Fruit fly (Drosophila melanogaster) whole organism, embryonic: Measurements from ENCODE around the gene bol.
A peak's percentile ranks its signal among the peaks of the same experiment; 100 is the strongest.

Source experiments
- Bdp1 ChIP-seq: fragments of 200-800 bp; sonication (Bioruptor generic); optimal IDR thresholded peaks from 3 replicates; lab custom pipeline; 2016; ENCODE audit warnings: missing biosample characterization, missing genetic modification characterization
- C15 ChIP-seq: fragments of 200-800 bp; sonication (Bioruptor generic); IDR thresholded peaks from 3 replicates; pipeline ENCODE4 v1.3.6; 2022; ENCODE audit warnings: missing biosample characterization, missing genetic modification characterization
- CG10274 ChIP-seq: fragments of 200-800 bp; sonication (Bioruptor generic); optimal IDR thresholded peaks from 3 replicates; lab custom pipeline; 2017; ENCODE audit warnings: missing biosample characterization, mild to moderate bottlenecking, missing genetic modification characterization
- CG10654 ChIP-seq: fragments of 200-800 bp; sonication (Bioruptor generic); optimal IDR thresholded peaks from 2 replicates; lab custom pipeline; 2016; ENCODE audit warnings: missing biosample characterization, missing genetic modification characterization
- CG13123 ChIP-seq: fragments of 200-800 bp; sonication (Bioruptor generic); optimal IDR thresholded peaks from 2 replicates; lab custom pipeline; 2016; ENCODE audit warnings: missing biosample characterization, missing genetic modification characterization
- CG14050 ChIP-seq: fragments of 200-800 bp; sonication (Bioruptor generic); IDR thresholded peaks from 3 replicates; pipeline ENCODE4 v1.3.6; 2022; ENCODE audit warnings: missing biosample characterization, missing genetic modification characterization
- CG14965 ChIP-seq: fragments of 200-800 bp; sonication (Bioruptor generic); optimal IDR thresholded peaks from 2 replicates; lab custom pipeline; 2016; ENCODE audit warnings: missing biosample characterization, missing genetic modification characterization, borderline replicate concordance
- CG15269 ChIP-seq: fragments of 200-800 bp; sonication (Bioruptor generic); optimal IDR thresholded peaks from 2 replicates; lab custom pipeline; 2018; ENCODE audit warnings: missing biosample characterization, mild to moderate bottlenecking, missing genetic modification characterization, moderate library complexity
- CG1603 ChIP-seq: fragments of 200-800 bp; sonication (Bioruptor generic); optimal IDR thresholded peaks from 2 replicates; lab custom pipeline; 2019; ENCODE audit warnings: missing biosample characterization, mild to moderate bottlenecking, missing genetic modification characterization, moderate library complexity
- CG17359 ChIP-seq: fragments of 200-800 bp; sonication (Bioruptor generic); optimal IDR thresholded peaks from 3 replicates; lab custom pipeline; 2018; ENCODE audit warnings: missing biosample characterization, mild to moderate bottlenecking, missing genetic modification characterization, moderate library complexity
- CG1832 ChIP-seq: fragments of 200-800 bp; sonication (Bioruptor generic); optimal IDR thresholded peaks from 2 replicates; lab custom pipeline; 2017; ENCODE audit warnings: missing biosample characterization, mild to moderate bottlenecking, missing genetic modification characterization, inconsistent platforms
- CG2116 ChIP-seq: fragments of 200-800 bp; sonication (Bioruptor generic); optimal IDR thresholded peaks from 3 replicates; lab custom pipeline; 2018; ENCODE audit warnings: missing biosample characterization, mild to moderate bottlenecking, missing genetic modification characterization
- CG31365 ChIP-seq: fragments of 200-800 bp; sonication (Bioruptor generic); optimal IDR thresholded peaks from 2 replicates; lab custom pipeline; 2018; ENCODE audit warnings: missing biosample characterization, mild to moderate bottlenecking, missing genetic modification characterization
- CG3281 ChIP-seq: fragments of 200-800 bp; sonication (Bioruptor generic); optimal IDR thresholded peaks from 3 replicates; lab custom pipeline; 2017; ENCODE audit warnings: missing biosample characterization, mild to moderate bottlenecking, missing genetic modification characterization
- CG33213 ChIP-seq: fragments of 200-800 bp; sonication (Bioruptor generic); optimal IDR thresholded peaks from 3 replicates; lab custom pipeline; 2016; ENCODE audit warnings: missing biosample characterization, missing genetic modification characterization
- CG34422 ChIP-seq: fragments of 200-800 bp; sonication (Bioruptor generic); IDR thresholded peaks from 3 replicates; pipeline ENCODE4 v1.3.6; 2022; ENCODE audit warnings: missing biosample characterization, missing genetic modification characterization
- CG4360 ChIP-seq: fragments of 200-800 bp; sonication (Bioruptor generic); IDR thresholded peaks from 2 replicates; pipeline ENCODE4 v1.3.6; 2022; ENCODE audit warnings: missing biosample characterization, missing genetic modification characterization
- CG5180 ChIP-seq: fragments of 200-800 bp; sonication (Bioruptor generic); optimal IDR thresholded peaks from 3 replicates; lab custom pipeline; 2017; ENCODE audit warnings: missing biosample characterization, missing genetic modification characterization, mild to moderate bottlenecking, moderate library complexity, missing genetic modification reagents
- CG7357 ChIP-seq: fragments of 200-800 bp; sonication (Bioruptor generic); IDR thresholded peaks from 3 replicates; pipeline ENCODE4 v1.3.6; 2022; ENCODE audit warnings: missing biosample characterization, missing genetic modification characterization
- CG7839 ChIP-seq: fragments of 200-800 bp; sonication (Bioruptor generic); optimal IDR thresholded peaks from 3 replicates; lab custom pipeline; 2018; ENCODE audit warnings: missing biosample characterization, mild to moderate bottlenecking, missing genetic modification characterization, moderate library complexity
- CG9437 ChIP-seq: fragments of 200-800 bp; sonication (Bioruptor generic); optimal IDR thresholded peaks from 2 replicates; lab custom pipeline; 2018; ENCODE audit warnings: missing biosample characterization, mild to moderate bottlenecking, missing genetic modification characterization
- CG9817 ChIP-seq: fragments of 200-800 bp; sonication (Bioruptor generic); optimal IDR thresholded peaks from 2 replicates; lab custom pipeline; 2018; ENCODE audit warnings: missing biosample characterization, mild to moderate bottlenecking, missing genetic modification characterization, moderate library complexity
- CoRest ChIP-seq: fragments of 200-800 bp; sonication (Bioruptor generic); optimal IDR thresholded peaks from 3 replicates; lab custom pipeline; 2018; ENCODE audit warnings: missing biosample characterization, mild to moderate bottlenecking, missing genetic modification characterization, moderate library complexity
- D19A ChIP-seq: fragments of 200-800 bp; optimal IDR thresholded peaks from 3 replicates; lab custom pipeline; 2019; ENCODE audit warnings: missing biosample characterization, mild to moderate bottlenecking, missing genetic modification characterization, moderate library complexity
- Dad ChIP-seq: fragments of 200-800 bp; sonication (Bioruptor generic); optimal IDR thresholded peaks from 3 replicates; lab custom pipeline; 2016; ENCODE audit warnings: missing biosample characterization, missing genetic modification characterization
- Drgx ChIP-seq: fragments of 200-800 bp; sonication (Bioruptor generic); IDR thresholded peaks from 2 replicates; pipeline ENCODE4 v1.3.6; 2022; ENCODE audit warnings: missing biosample characterization, missing genetic modification characterization
- Fer1 ChIP-seq: fragments of 200-800 bp; sonication (Bioruptor generic); optimal IDR thresholded peaks from 2 replicates; lab custom pipeline; 2017; ENCODE audit warnings: missing biosample characterization, mild to moderate bottlenecking, missing genetic modification characterization
- Hmx ChIP-seq: fragments of 200-800 bp; sonication (Bioruptor generic); optimal IDR thresholded peaks from 2 replicates; lab custom pipeline; 2016; ENCODE audit warnings: missing biosample characterization, missing genetic modification characterization
- Hr3 ChIP-seq: fragments of 200-800 bp; sonication (Bioruptor generic); optimal IDR thresholded peaks from 3 replicates; lab custom pipeline; 2016; ENCODE audit warnings: missing biosample characterization, missing genetic modification characterization
- Hr39 ChIP-seq: fragments of >200 bp; optimal IDR thresholded peaks from 2 replicates; lab custom pipeline; 2017
- MBD-R2 ChIP-seq: fragments of 200-800 bp; sonication (Bioruptor generic); IDR thresholded peaks from 2 replicates; pipeline ENCODE4 v1.3.6; 2022; ENCODE audit warnings: missing biosample characterization, missing genetic modification characterization
- Meics ChIP-seq: fragments of 200-800 bp; sonication (Bioruptor generic); optimal IDR thresholded peaks from 2 replicates; lab custom pipeline; 2017; ENCODE audit warnings: missing biosample characterization, mild to moderate bottlenecking, missing genetic modification characterization
- Optix ChIP-seq: fragments of 200-800 bp; sonication (Bioruptor generic); IDR thresholded peaks from 3 replicates; pipeline ENCODE4 v1.3.6; 2022; ENCODE audit warnings: missing biosample characterization, missing genetic modification characterization
- bigmax ChIP-seq: fragments of 200-800 bp; sonication (Bioruptor generic); optimal IDR thresholded peaks from 2 replicates; lab custom pipeline; 2018; ENCODE audit warnings: missing biosample characterization, mild to moderate bottlenecking, missing genetic modification characterization
- cad ChIP-seq: fragments of >200 bp; optimal IDR thresholded peaks from 2 replicates; lab custom pipeline; 2017; ENCODE audit warnings: missing biosample characterization, missing genetic modification characterization
- fru ChIP-seq: fragments of >200 bp; optimal IDR thresholded peaks from 2 replicates; lab custom pipeline; 2017
- her ChIP-seq: fragments of 200-800 bp; sonication (Bioruptor generic); optimal IDR thresholded peaks from 2 replicates; lab custom pipeline; 2016; ENCODE audit warnings: missing biosample characterization, missing genetic modification characterization
- hth ChIP-seq: fragments of >200 bp; optimal IDR thresholded peaks from 2 replicates; lab custom pipeline; 2017; ENCODE audit warnings: inconsistent platforms
- ken ChIP-seq: fragments of 200-800 bp; sonication (Bioruptor generic); IDR thresholded peaks from 3 replicates; pipeline ENCODE4 v1.3.6; 2022; ENCODE audit warnings: missing biosample characterization, missing genetic modification characterization
- nmo ChIP-seq: fragments of 200-800 bp; sonication (Bioruptor generic); optimal IDR thresholded peaks from 2 replicates; lab custom pipeline; 2018; ENCODE audit warnings: missing biosample characterization, mild to moderate bottlenecking, missing genetic modification characterization, moderate library complexity
- odd ChIP-seq: fragments of 200-800 bp; sonication (Bioruptor generic); optimal IDR thresholded peaks from 2 replicates; lab custom pipeline; 2017; ENCODE audit warnings: missing biosample characterization, mild to moderate bottlenecking, missing genetic modification characterization
- onecut ChIP-seq: fragments of 200-800 bp; sonication (Bioruptor generic); IDR thresholded peaks from 2 replicates; pipeline ENCODE4 v1.3.6; 2022; ENCODE audit warnings: missing biosample characterization, missing genetic modification characterization
- ranshi ChIP-seq: fragments of 200-800 bp; sonication (Bioruptor generic); IDR thresholded peaks from 2 replicates; pipeline ENCODE4 v1.3.6; 2022; ENCODE audit warnings: missing biosample characterization, missing genetic modification characterization
- repo ChIP-seq: fragments of 200-800 bp; sonication (Bioruptor generic); optimal IDR thresholded peaks from 2 replicates; lab custom pipeline; 2016; ENCODE audit warnings: missing biosample characterization, missing genetic modification characterization
- sc ChIP-seq, 3 experiments: fragments of >200 bp in 2 of 3; fragments of 200-800 bp in 1 of 3; sonication (Bioruptor generic) in 1 of 3; optimal IDR thresholded peaks; 2 replicates in 2 of 3; 3 replicates in 1 of 3; lab custom pipeline; 2017; ENCODE audit warnings: mild to moderate bottlenecking in 1 of 3, missing biosample characterization in 1 of 3, missing genetic modification characterization in 1 of 3, missing genetic modification reagents in 1 of 3
- scrt ChIP-seq: fragments of 200-800 bp; sonication (Bioruptor generic); optimal IDR thresholded peaks from 2 replicates; lab custom pipeline; 2018; ENCODE audit warnings: missing biosample characterization, mild to moderate bottlenecking, missing genetic modification characterization, moderate library complexity
- sim ChIP-seq: fragments of 200-800 bp; sonication (Bioruptor generic); IDR thresholded peaks from 2 replicates; pipeline ENCODE4 v1.3.6; 2022; ENCODE audit warnings: missing biosample characterization, missing genetic modification characterization
- slbo ChIP-seq: fragments of 200-800 bp; sonication (Bioruptor generic); IDR thresholded peaks from 2 replicates; pipeline ENCODE4 v1.3.6; 2022; ENCODE audit warnings: missing biosample characterization, missing genetic modification characterization
- ssp ChIP-seq: fragments of 200-800 bp; sonication (Bioruptor generic); IDR thresholded peaks from 2 replicates; pipeline ENCODE4 v1.3.6; 2022; ENCODE audit warnings: missing biosample characterization, missing genetic modification characterization
- tin ChIP-seq: fragments of 200-800 bp; sonication (Bioruptor generic); optimal IDR thresholded peaks from 3 replicates; lab custom pipeline; 2016; ENCODE audit warnings: missing biosample characterization, missing genetic modification characterization
- usp ChIP-seq: fragments of >200 bp; optimal IDR thresholded peaks from 2 replicates; lab custom pipeline; 2017; ENCODE audit warnings: missing biosample characterization, missing genetic modification characterization
- vfl ChIP-seq: fragments of 200-800 bp; sonication (Bioruptor generic); optimal IDR thresholded peaks from 2 replicates; lab custom pipeline; 2016; ENCODE audit warnings: missing biosample characterization, missing genetic modification characterization

bol gene

dm6 chr3L:9065997-9066441 lies 68.2 kb downstream of the bol start, which contains the start of gene Argk1 (continued):
- TF ChIP-seq CG31365 (tag; lab: Kevin White, UChicago) (no peak), Hmx (GFP tag; lab: Kevin White, UChicago) (no peak), C15 (GFP tag; lab: Robert Waterston, UW) (0 out of 3 replicates have a peak, but pooled peaks have one; percentile 18), Hr39 (lab: Kevin White, UChicago) (no peak), CG7839 (tag; lab: Kevin White, UChicago) (peak; percentile 74), CG7357 (GFP tag; lab: Robert Waterston, UW) (0 out of 3 replicates have a peak, but pooled peaks have one; percentile 25), Meics (GFP tag; lab: Kevin White, UChicago) (peak; percentile 62), CG13123 (GFP tag; lab: Kevin White, UChicago) (peak; percentile 1), CG10274 (no peak), Bdp1 (GFP tag; lab: Kevin White, UChicago) (no peak), ken (GFP tag; lab: Robert Waterston, UW) (no peak), CG5180 (GFP tag; lab: Kevin White, UChicago) (no peak), hth (lab: Kevin White, UChicago) (no peak), scrt (no peak), CG1832 (no peak), CG15269 (peak; percentile 73), CG14965 (GFP tag; lab: Kevin White, UChicago) (no peak), Hr3 (GFP tag; lab: Kevin White, UChicago) (peak; percentile 66), onecut (GFP tag; lab: Robert Waterston, UW) (no peak; the same call in 1 of the 2 replicates), odd (GFP tag; lab: Kevin White, UChicago) (no peak), sim (GFP tag; lab: Robert Waterston, UW) (no peak), vfl (GFP tag; lab: Kevin White, UChicago) (no peak), slbo (GFP tag; lab: Robert Waterston, UW) (peak; percentile 86), Drgx (GFP tag; lab: Robert Waterston, UW) (peak; percentile 87), her (GFP tag; lab: Kevin White, UChicago) (no peak), CoRest (tag; lab: Kevin White, UChicago) (peak; percentile 74), tin (GFP tag; lab: Kevin White, UChicago) (no peak), CG14050 (GFP tag; lab: Robert Waterston, UW) (peak; percentile 32; the same call in 1 of the 3 replicates), D19A (tag; lab: Kevin White, UChicago) (no peak), cad (no peak), CG9817 (peak; percentile 40), bigmax (GFP tag; lab: Kevin White, UChicago) (no peak), CG34422 (GFP tag; lab: Robert Waterston, UW) (no peak), CG9437 (GFP tag; lab: Kevin White, UChicago) (peak; percentile 38), Dad (no peak), repo (GFP tag; lab: Kevin White, UChicago) (no peak), ranshi (GFP tag; lab: Robert Waterston, UW) (no peak), CG4360 (GFP tag; lab: Robert Waterston, UW) (no peak), ssp (no peak; the same call in 1 of the 2 replicates), MBD-R2 (GFP tag; lab: Robert Waterston, UW) (peak; percentile 13; the same call in 1 of the 2 replicates), Optix (GFP tag; lab: Robert Waterston, UW) (no peak), CG2116 (GFP tag; lab: Kevin White, UChicago) (no peak), CG10654 (GFP tag; lab: Kevin White, UChicago) (no peak), sc (optimal IDR thresholded peaks at IDR 0.05; lab: Kevin White, UChicago) (no peak), sc (GFP tag; optimal IDR thresholded peaks at IDR 0.05; lab: Kevin White, UChicago) (no peak), fru (lab: Kevin White, UChicago) (no peak), nmo (GFP tag; lab: Kevin White, UChicago) (peak; percentile 52), CG1603 (peak; percentile 12), CG17359 (tag; lab: Kevin White, UChicago) (no peak), CG3281 (GFP tag; lab: Kevin White, UChicago) (peak; percentile 41), Fer1 (GFP tag; lab: Kevin White, UChicago) (peak; percentile 53), usp (GFP tag; lab: Kevin White, UChicago) (no peak), CG33213 (GFP tag; lab: Kevin White, UChicago) (no peak)
